Worm (Caenorhabditis elegans) whole organism, L2 larva: ENCODE results near the gene C11H1.7.
A peak's percentile ranks its signal among the peaks of the same experiment; 100 is the strongest.

Source experiments
- C34F6.9 ChIP-seq: fragments of 150-350 bp; optimal IDR thresholded peaks from 2 replicates; lab custom pipeline; 2014; ENCODE audit warnings: missing biosample characterization, missing genetic modification characterization
- F13H6.1 ChIP-seq: sonication (generic microtip); optimal IDR thresholded peaks from 2 replicates; lab custom pipeline; 2016; ENCODE audit warnings: missing genetic modification characterization, missing compliant biosample characterization
- Y55F3AM.14 ChIP-seq: fragments of 200-800 bp; sonication (Bioruptor generic); optimal IDR thresholded peaks from 2 replicates; lab custom pipeline; 2018; ENCODE audit warnings: mild to moderate bottlenecking, missing genetic modification characterization, missing compliant biosample characterization
- ama-1 ChIP-seq: fragments of 150-350 bp; optimal IDR thresholded peaks from 2 replicates; lab custom pipeline; 2018; ENCODE audit warnings: inconsistent platforms
- blmp-1 ChIP-seq: sonication (generic microtip); optimal IDR thresholded peaks from 2 replicates; lab custom pipeline; 2017; ENCODE audit warnings: missing genetic modification characterization, mild to moderate bottlenecking, missing compliant biosample characterization, antibody characterized with exemption, moderate library complexity; ENCODE audit not compliant: insufficient read depth
- ceh-16 ChIP-seq: fragments of 150-350 bp; optimal IDR thresholded peaks from 2 replicates; lab custom pipeline; 2014; ENCODE audit warnings: missing biosample characterization, missing genetic modification characterization
- ceh-82 ChIP-seq: fragments of 150-350 bp; optimal IDR thresholded peaks from 2 replicates; lab custom pipeline; 2014; ENCODE audit warnings: missing biosample characterization, missing genetic modification characterization
- crh-2 ChIP-seq: sonication (generic microtip); optimal IDR thresholded peaks from 2 replicates; lab custom pipeline; 2017; ENCODE audit warnings: missing biosample characterization, missing genetic modification characterization
- egl-27 ChIP-seq: sonication (generic microtip); optimal IDR thresholded peaks from 3 replicates; lab custom pipeline; 2017; ENCODE audit warnings: missing biosample characterization, missing genetic modification reagents, missing genetic modification characterization
- elt-1 ChIP-seq: fragments of 150-350 bp; optimal IDR thresholded peaks from 2 replicates; lab custom pipeline; 2014; ENCODE audit warnings: missing biosample characterization, missing genetic modification characterization
- elt-3 ChIP-seq: sonication (generic microtip); optimal IDR thresholded peaks from 2 replicates; lab custom pipeline; 2017; ENCODE audit warnings: missing biosample characterization, missing genetic modification characterization
- lin-11 ChIP-seq: fragments of 150-350 bp; sonication (generic microtip); optimal IDR thresholded peaks from 2 replicates; lab custom pipeline; 2014; ENCODE audit warnings: missing biosample characterization, missing genetic modification characterization, inconsistent platforms, mixed read lengths
- lin-13 ChIP-seq: fragments of 150-350 bp; optimal IDR thresholded peaks from 2 replicates; lab custom pipeline; 2014; ENCODE audit warnings: missing biosample characterization, missing genetic modification reagents, missing genetic modification characterization
- lin-39 ChIP-seq: fragments of 150-350 bp; optimal IDR thresholded peaks from 2 replicates; lab custom pipeline; 2014; ENCODE audit warnings: missing biosample characterization, missing genetic modification reagents, missing genetic modification characterization
- lsy-2 ChIP-seq, 2 experiments: fragments of 150-350 bp in 1 of 2; sonication (generic microtip) in 1 of 2; optimal IDR thresholded peaks; 2 replicates each; lab custom pipeline; 2014 to 2017; ENCODE audit warnings: missing biosample characterization in 2 of 2, missing genetic modification characterization in 2 of 2
- mab-5 ChIP-seq: fragments of 150-350 bp; optimal IDR thresholded peaks from 2 replicates; lab custom pipeline; 2014; ENCODE audit warnings: missing biosample characterization, missing genetic modification characterization
- mbf-1 ChIP-seq: sonication (generic microtip); optimal IDR thresholded peaks from 2 replicates; lab custom pipeline; 2017; ENCODE audit warnings: missing biosample characterization, missing genetic modification characterization
- mdl-1 ChIP-seq, 2 experiments: fragments of 150-350 bp in 1 of 2; sonication (generic microtip) in 1 of 2; optimal IDR thresholded peaks; 2 replicates each; lab custom pipeline; 2017; ENCODE audit warnings: missing biosample characterization in 2 of 2, missing genetic modification characterization in 2 of 2
- nhr-10 ChIP-seq: sonication (generic microtip); optimal IDR thresholded peaks from 2 replicates; lab custom pipeline; 2017; ENCODE audit warnings: missing biosample characterization, missing genetic modification characterization
- nhr-11 ChIP-seq: fragments of 150-350 bp; optimal IDR thresholded peaks from 2 replicates; lab custom pipeline; 2014; ENCODE audit warnings: missing biosample characterization, missing genetic modification characterization
- nhr-12 ChIP-seq: fragments of 150-350 bp; optimal IDR thresholded peaks from 2 replicates; lab custom pipeline; 2014; ENCODE audit warnings: missing biosample characterization, missing genetic modification characterization
- nhr-129 ChIP-seq: fragments of 150-350 bp; optimal IDR thresholded peaks from 2 replicates; lab custom pipeline; 2014; ENCODE audit warnings: missing biosample characterization, missing genetic modification characterization
- nhr-25 ChIP-seq: fragments of 150-350 bp; sonication (generic microtip); optimal IDR thresholded peaks from 3 replicates; lab custom pipeline; 2014; ENCODE audit warnings: missing biosample characterization, missing genetic modification characterization
- nhr-77 ChIP-seq: fragments of 150-350 bp; optimal IDR thresholded peaks from 2 replicates; lab custom pipeline; 2014; ENCODE audit warnings: missing biosample characterization, missing genetic modification characterization
- peb-1 ChIP-seq: fragments of 150-350 bp; optimal IDR thresholded peaks from 2 replicates; lab custom pipeline; 2014; ENCODE audit warnings: missing biosample characterization, missing genetic modification characterization
- skn-1 ChIP-seq: sonication (generic microtip); optimal IDR thresholded peaks from 2 replicates; lab custom pipeline; 2017; ENCODE audit warnings: missing biosample characterization, missing genetic modification characterization
- sma-3 ChIP-seq: sonication (generic microtip); optimal IDR thresholded peaks from 2 replicates; lab custom pipeline; 2016; ENCODE audit warnings: missing genetic modification reagents, missing genetic modification characterization, missing compliant biosample characterization
- sma-9 ChIP-seq, 2 experiments: fragments of 150-350 bp in 1 of 2; sonication (generic microtip) in 1 of 2; optimal IDR thresholded peaks; 2 replicates each; lab custom pipeline; 2014 to 2016; ENCODE audit warnings: missing genetic modification characterization in 2 of 2, mild to moderate bottlenecking in 1 of 2, missing biosample characterization in 1 of 2, missing compliant biosample characterization in 1 of 2, missing genetic modification reagents in 1 of 2, moderate library complexity in 1 of 2
- snpc-4 ChIP-seq: fragments of 150-350 bp; optimal IDR thresholded peaks from 2 replicates; lab custom pipeline; 2014; ENCODE audit warnings: missing biosample characterization, missing genetic modification characterization
- unc-39 ChIP-seq: fragments of 150-350 bp; optimal IDR thresholded peaks from 2 replicates; lab custom pipeline; 2014; ENCODE audit warnings: missing biosample characterization, missing genetic modification characterization
- unc-55 ChIP-seq: fragments of 150-350 bp; sonication (generic microtip); optimal IDR thresholded peaks from 3 replicates; lab custom pipeline; 2014; ENCODE audit warnings: missing biosample characterization, missing genetic modification reagents, missing genetic modification characterization
- zag-1 ChIP-seq: fragments of 150-350 bp; optimal IDR thresholded peaks from 2 replicates; lab custom pipeline; 2014; ENCODE audit warnings: missing biosample characterization, missing genetic modification characterization
- ztf-1 ChIP-seq: fragments of 200-800 bp; sonication (Bioruptor generic); conservative IDR thresholded peaks from 2 replicates; pipeline ENCODE4 v1.3.6; 2022; ENCODE audit warnings: missing genetic modification characterization, missing compliant biosample characterization
- ztf-11 ChIP-seq: sonication (generic microtip); optimal IDR thresholded peaks from 2 replicates; lab custom pipeline; 2017; ENCODE audit warnings: missing biosample characterization, missing genetic modification characterization

Gene C11H1.7

DNA sequence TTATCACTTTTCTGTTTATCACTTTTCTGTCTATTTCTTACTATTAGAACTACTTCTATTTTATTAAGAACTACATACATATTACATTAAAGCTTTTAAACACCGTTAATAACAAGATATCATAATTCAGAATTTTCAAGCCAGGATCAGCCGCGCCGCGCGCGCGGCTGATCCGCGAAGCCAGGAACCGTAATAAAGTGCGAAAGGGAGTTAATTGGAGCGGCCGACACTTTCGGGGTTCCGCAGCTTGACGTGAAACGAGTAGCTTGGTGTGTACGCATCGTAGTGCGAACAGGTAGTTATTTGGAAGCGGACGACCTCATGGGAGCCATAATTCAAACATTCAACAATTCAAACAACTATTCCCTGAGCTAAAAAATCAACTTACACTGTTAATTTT is 27.8 kb downstream of the C11H1.7 start:
- no peak for TF ChIP-seq nhr-12 (tag; lab: Kevin White, UChicago)
- TF ChIP-seq sma-9 (GFP tag; optimal IDR thresholded peaks at IDR 0.05; lab: Kevin White, UChicago): no peak
- TF ChIP-seq sma-9 (tag; optimal IDR thresholded peaks at IDR 0.05; lab: Kevin White, UChicago): no peak
- no peak for TF ChIP-seq lin-39 (tag; lab: Kevin White, UChicago)
- no peak for TF ChIP-seq ama-1
- TF ChIP-seq ceh-82 (tag; lab: Kevin White, UChicago): no peak
- no peak for TF ChIP-seq crh-2 (tag; lab: Kevin White, UChicago)

DNA sequence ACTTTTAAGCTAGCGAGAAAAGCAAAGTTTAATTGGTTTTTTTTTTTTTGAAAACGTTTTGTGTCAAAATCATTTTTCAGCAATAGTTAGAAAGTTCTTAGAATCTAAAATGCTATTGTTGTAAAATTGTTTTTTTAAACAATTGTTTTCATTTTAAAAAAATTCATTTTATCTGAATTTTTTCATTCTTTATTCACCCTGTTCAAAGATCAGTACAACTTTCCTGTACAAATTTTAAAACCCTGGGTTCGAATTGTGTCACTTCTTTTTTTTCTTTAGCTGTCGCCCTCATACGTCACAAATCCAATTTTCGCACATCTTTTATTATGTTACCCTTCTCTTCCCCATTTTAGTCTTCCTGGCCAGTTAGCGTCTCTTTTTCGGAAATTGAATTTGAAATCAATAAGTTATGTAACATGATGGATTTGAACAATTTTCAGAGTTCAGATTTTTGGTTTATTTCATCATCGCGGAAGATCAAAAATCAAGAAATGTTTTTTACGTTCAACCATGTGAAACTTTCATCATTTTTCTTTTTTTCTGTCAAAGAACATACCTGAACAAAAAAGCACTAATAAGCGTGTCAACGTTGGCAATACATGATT is 29.6 kb downstream of the C11H1.7 start:
- TF ChIP-seq C34F6.9 (tag; lab: Kevin White, UChicago) (peak; percentile 47), crh-2 (tag; lab: Kevin White, UChicago) (peak; percentile 17), nhr-12 (tag; lab: Kevin White, UChicago) (no peak), blmp-1 (tag; lab: Kevin White, UChicago) (no peak), sma-9 (GFP tag; optimal IDR thresholded peaks at IDR 0.05; lab: Kevin White, UChicago) (peak; percentile 75), sma-9 (tag; optimal IDR thresholded peaks at IDR 0.05; lab: Kevin White, UChicago) (no peak), lsy-2 (tag; optimal IDR thresholded peaks at IDR 0.05; lab: Kevin White, UChicago) (peak in 1 of 2 experiments; percentile 46), F13H6.1 (tag; lab: Kevin White, UChicago) (peak; percentile 38), egl-27 (tag; lab: Kevin White, UChicago) (peak; percentile 43)

DNA sequence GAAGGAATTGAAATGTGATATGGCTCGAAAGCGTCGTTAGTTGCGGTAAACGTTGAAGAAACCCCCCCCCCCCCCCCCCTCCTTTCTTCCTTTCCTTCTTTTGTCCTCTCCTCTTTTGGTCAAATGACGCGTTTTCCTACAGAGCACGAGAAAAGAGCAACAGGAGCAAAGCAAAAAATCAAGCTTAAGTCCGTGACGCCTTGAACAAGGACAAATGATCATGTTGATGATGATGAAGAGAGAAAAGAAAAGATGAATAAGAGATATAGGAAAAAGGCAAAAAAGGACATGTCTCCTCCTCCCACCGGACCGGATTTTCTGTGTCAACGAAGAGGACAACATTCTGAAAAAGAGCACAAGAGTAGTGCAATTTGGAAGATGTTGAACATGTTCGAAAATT is 32.4 kb downstream of the C11H1.7 start:
- TF ChIP-seq sma-3 (GFP tag; lab: Kevin White, UChicago) (no peak), ztf-1 (no peak), nhr-77 (tag; lab: Kevin White, UChicago) (no peak), mbf-1 (tag; lab: Kevin White, UChicago) (no peak), nhr-10 (no peak), Y55F3AM.14 (GFP tag; lab: Kevin White, UChicago) (no peak), zag-1 (tag; lab: Kevin White, UChicago) (no peak), peb-1 (no peak), elt-3 (tag; lab: Kevin White, UChicago) (no peak), ceh-16 (tag; lab: Kevin White, UChicago) (no peak), skn-1 (tag; lab: Kevin White, UChicago) (no peak), ama-1 (no peak), lin-13 (no peak), mab-5 (tag; lab: Kevin White, UChicago) (no peak)

DNA sequence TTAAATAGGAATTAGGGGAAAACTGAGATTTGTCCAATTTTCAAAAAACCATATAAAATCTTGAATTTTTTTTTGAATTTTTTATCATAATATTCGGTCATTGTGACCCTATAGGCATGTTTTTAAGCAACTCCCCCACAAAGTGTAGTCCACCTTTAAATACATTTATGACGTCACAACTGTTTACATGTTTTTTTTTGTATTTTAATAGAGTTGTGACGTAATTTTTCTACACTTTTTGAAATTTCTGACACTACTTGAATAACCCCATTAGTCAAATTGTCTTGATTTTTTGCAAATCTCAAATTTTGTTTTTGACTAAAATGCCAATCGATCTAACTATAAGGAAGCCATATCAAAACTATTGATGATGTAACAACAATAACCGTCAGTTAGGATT is 38.9 kb downstream of the C11H1.7 start:
- TF ChIP-seq ama-1 (no peak), nhr-129 (no peak), ztf-1 (no peak), unc-39 (tag; lab: Kevin White, UChicago) (no peak), mbf-1 (tag; lab: Kevin White, UChicago) (no peak), ztf-11 (no peak), nhr-10 (no peak), F13H6.1 (tag; lab: Kevin White, UChicago) (no peak), nhr-77 (tag; lab: Kevin White, UChicago) (no peak), elt-1 (tag; lab: Kevin White, UChicago) (no peak), sma-9 (GFP tag; optimal IDR thresholded peaks at IDR 0.05; lab: Kevin White, UChicago) (no peak), sma-9 (tag; optimal IDR thresholded peaks at IDR 0.05; lab: Kevin White, UChicago) (no peak), lin-11 (tag; lab: Kevin White, UChicago) (no peak), nhr-12 (tag; lab: Kevin White, UChicago) (no peak), mdl-1 (tag; optimal IDR thresholded peaks at IDR 0.05; lab: Kevin White, UChicago) (no peak), nhr-25 (tag; lab: Kevin White, UChicago) (no peak), snpc-4 (tag; lab: Kevin White, UChicago) (no peak), lsy-2 (tag; optimal IDR thresholded peaks at IDR 0.05; lab: Kevin White, UChicago) (no peak), sma-3 (GFP tag; lab: Kevin White, UChicago) (no peak), unc-55 (GFP tag; lab: Kevin White, UChicago) (no peak), nhr-11 (no peak)
